Worm (Caenorhabditis elegans): Measurements from ENCODE around the gene nish-1.

ce11 chrIV:10870158-10870557, 6.0 kb downstream of the nish-1 start:
- TF ChIP-seq elt-3 (tag; optimal IDR thresholded peaks at IDR 0.05) (no peak), pha-4 (tag; optimal IDR thresholded peaks at IDR 0.05) (no peak), sptf-1 (tag; optimal IDR thresholded peaks at IDR 0.05) (no peak), nhr-237 (tag; optimal IDR thresholded peaks at IDR 0.05) (no peak), mab-5 (tag; optimal IDR thresholded peaks at IDR 0.05) (no peak), nhr-76 (tag; optimal IDR thresholded peaks at IDR 0.05) (no peak), drap-1 (GFP tag; optimal IDR thresholded peaks at IDR 0.05) (no peak), zip-8 (tag; optimal IDR thresholded peaks at IDR 0.05) (no peak), lin-13 (tag; optimal IDR thresholded peaks at IDR 0.05) (no peak), snpc-4 (tag; optimal IDR thresholded peaks at IDR 0.05) (no peak), ceh-83 (GFP tag; optimal IDR thresholded peaks at IDR 0.05) (no peak)
